Fruit fly (Drosophila melanogaster) whole organism, embryonic: ENCODE data around the gene APP-BP1.
A peak's percentile ranks its signal among the peaks of the same experiment; 100 is the strongest.

Source experiments
- B-H2 ChIP-seq: fragments of 200-800 bp; sonication (Bioruptor generic); optimal IDR thresholded peaks from 2 replicates; lab custom pipeline; 2018; ENCODE audit warnings: missing biosample characterization, mild to moderate bottlenecking, missing genetic modification characterization
- BEAF-32 ChIP-seq: fragments of 200-800 bp; sonication (Bioruptor generic); optimal IDR thresholded peaks from 3 replicates; lab custom pipeline; 2017; ENCODE audit warnings: missing biosample characterization, missing genetic modification characterization, mild to moderate bottlenecking, moderate library complexity, missing genetic modification reagents
- CG10147 ChIP-seq: fragments of 200-800 bp; sonication (Bioruptor generic); optimal IDR thresholded peaks from 2 replicates; lab custom pipeline; 2019; ENCODE audit warnings: missing biosample characterization, mild to moderate bottlenecking, missing genetic modification characterization, moderate library complexity
- CG10209 ChIP-seq: fragments of 200-800 bp; sonication (Bioruptor generic); optimal IDR thresholded peaks from 3 replicates; lab custom pipeline; 2017; ENCODE audit warnings: missing biosample characterization, mild to moderate bottlenecking, missing genetic modification characterization, missing genetic modification reagents
- CG11085 ChIP-seq: fragments of 200-800 bp; sonication (Bioruptor generic); IDR thresholded peaks from 2 replicates; pipeline ENCODE4 v1.3.6; 2022; ENCODE audit warnings: missing biosample characterization, missing genetic modification characterization
- CG11398 ChIP-seq: fragments of 200-800 bp; sonication (Bioruptor generic); optimal IDR thresholded peaks from 2 replicates; lab custom pipeline; 2016; ENCODE audit warnings: missing biosample characterization, missing genetic modification characterization
- CG12155 ChIP-seq: fragments of 200-800 bp; sonication (Bioruptor generic); optimal IDR thresholded peaks from 3 replicates; lab custom pipeline; 2016; ENCODE audit warnings: missing biosample characterization, missing genetic modification characterization
- CG12391 ChIP-seq: fragments of 200-800 bp; sonication (Bioruptor generic); optimal IDR thresholded peaks from 3 replicates; lab custom pipeline; 2018; ENCODE audit warnings: missing biosample characterization, mild to moderate bottlenecking, missing genetic modification characterization, moderate library complexity
- CG12659 ChIP-seq: fragments of 200-800 bp; sonication (Bioruptor generic); optimal IDR thresholded peaks from 3 replicates; lab custom pipeline; 2017; ENCODE audit warnings: mild to moderate bottlenecking, missing biosample characterization, missing genetic modification reagents, missing genetic modification characterization
- CG16863 ChIP-seq: fragments of 200-800 bp; sonication (Bioruptor generic); optimal IDR thresholded peaks from 3 replicates; lab custom pipeline; 2016; ENCODE audit warnings: missing biosample characterization, missing genetic modification characterization
- CG17328 ChIP-seq: fragments of 200-800 bp; sonication (Bioruptor generic); IDR thresholded peaks from 2 replicates; pipeline ENCODE4 v1.3.6; 2022; ENCODE audit warnings: missing biosample characterization, missing genetic modification characterization
- CG17385 ChIP-seq: fragments of 200-800 bp; sonication (Bioruptor generic); optimal IDR thresholded peaks from 3 replicates; lab custom pipeline; 2018; ENCODE audit warnings: missing biosample characterization, mild to moderate bottlenecking, missing genetic modification characterization
- CG18619 ChIP-seq: fragments of 200-800 bp; sonication (Bioruptor generic); optimal IDR thresholded peaks from 3 replicates; lab custom pipeline; 2017; ENCODE audit warnings: missing biosample characterization, mild to moderate bottlenecking, missing genetic modification characterization
- CG2116 ChIP-seq: fragments of 200-800 bp; sonication (Bioruptor generic); optimal IDR thresholded peaks from 3 replicates; lab custom pipeline; 2018; ENCODE audit warnings: missing biosample characterization, mild to moderate bottlenecking, missing genetic modification characterization
- CG30020 ChIP-seq: fragments of 200-800 bp; optimal IDR thresholded peaks from 2 replicates; lab custom pipeline; 2019; ENCODE audit warnings: missing biosample characterization, mild to moderate bottlenecking, missing genetic modification characterization, moderate library complexity
- CG34422 ChIP-seq: fragments of 200-800 bp; sonication (Bioruptor generic); IDR thresholded peaks from 3 replicates; pipeline ENCODE4 v1.3.6; 2022; ENCODE audit warnings: missing biosample characterization, missing genetic modification characterization
- CG4404 ChIP-seq: fragments of 200-800 bp; sonication (Bioruptor generic); IDR thresholded peaks from 2 replicates; pipeline ENCODE4 v1.3.6; 2022; ENCODE audit warnings: missing biosample characterization, missing genetic modification characterization
- CG4424 ChIP-seq: fragments of 200-800 bp; sonication (Bioruptor generic); optimal IDR thresholded peaks from 3 replicates; lab custom pipeline; 2016; ENCODE audit warnings: missing biosample characterization, missing genetic modification characterization
- CG6272 ChIP-seq: fragments of 200-800 bp; sonication (Bioruptor generic); IDR thresholded peaks from 2 replicates; pipeline ENCODE4 v1.3.6; 2022; ENCODE audit warnings: missing biosample characterization, missing genetic modification characterization
- CG8089 ChIP-seq: fragments of 200-800 bp; sonication (Bioruptor generic); optimal IDR thresholded peaks from 3 replicates; lab custom pipeline; 2016; ENCODE audit warnings: missing biosample characterization, missing genetic modification characterization
- CG9727 ChIP-seq: fragments of 200-800 bp; sonication (Bioruptor generic); optimal IDR thresholded peaks from 3 replicates; lab custom pipeline; 2017; ENCODE audit warnings: missing biosample characterization, mild to moderate bottlenecking, missing genetic modification characterization
- CHES-1-like ChIP-seq: fragments of 200-800 bp; sonication (Bioruptor generic); optimal IDR thresholded peaks from 2 replicates; lab custom pipeline; 2016; ENCODE audit warnings: missing biosample characterization, missing genetic modification characterization
- Dp ChIP-seq: fragments of 200-800 bp; sonication (Bioruptor generic); optimal IDR thresholded peaks from 2 replicates; lab custom pipeline; 2018; ENCODE audit warnings: missing biosample characterization, mild to moderate bottlenecking, missing genetic modification characterization, moderate library complexity
- Fer1 ChIP-seq: fragments of 200-800 bp; sonication (Bioruptor generic); optimal IDR thresholded peaks from 2 replicates; lab custom pipeline; 2017; ENCODE audit warnings: missing biosample characterization, mild to moderate bottlenecking, missing genetic modification characterization
- Fer3 ChIP-seq: fragments of 200-800 bp; sonication (Bioruptor generic); optimal IDR thresholded peaks from 2 replicates; lab custom pipeline; 2018; ENCODE audit warnings: missing biosample characterization, mild to moderate bottlenecking, missing genetic modification characterization, moderate library complexity
- HLH3B ChIP-seq: fragments of 200-800 bp; sonication (Bioruptor generic); IDR thresholded peaks from 2 replicates; pipeline ENCODE4 v1.3.6; 2022; ENCODE audit warnings: missing biosample characterization, missing genetic modification characterization
- Hr51 ChIP-seq, 2 experiments: fragments of 200-800 bp; sonication (Bioruptor generic); optimal IDR thresholded peaks; 2 replicates in 1 of 2; 3 replicates in 1 of 2; lab custom pipeline; 2016 to 2018; ENCODE audit warnings: missing biosample characterization in 2 of 2, missing genetic modification characterization in 2 of 2, mild to moderate bottlenecking in 1 of 2, moderate library complexity in 1 of 2
- Hsf ChIP-seq: fragments of 200-800 bp; sonication (Bioruptor generic); optimal IDR thresholded peaks from 3 replicates; lab custom pipeline; 2016; ENCODE audit warnings: missing biosample characterization, missing genetic modification characterization
- Rfx ChIP-seq: fragments of 200-800 bp; sonication (Bioruptor generic); IDR thresholded peaks from 2 replicates; pipeline ENCODE4 v1.3.6; 2022; ENCODE audit warnings: missing biosample characterization, missing genetic modification characterization
- Ssrp ChIP-seq: fragments of 200-800 bp; sonication (Bioruptor generic); optimal IDR thresholded peaks from 2 replicates; lab custom pipeline; 2018; ENCODE audit warnings: missing biosample characterization, mild to moderate bottlenecking, missing genetic modification characterization, moderate library complexity
- Xbp1 ChIP-seq: fragments of 200-800 bp; sonication (Bioruptor generic); optimal IDR thresholded peaks from 3 replicates; lab custom pipeline; 2016; ENCODE audit warnings: missing biosample characterization, mild to moderate bottlenecking, missing genetic modification characterization
- az2 ChIP-seq: fragments of 200-800 bp; sonication (Bioruptor generic); optimal IDR thresholded peaks from 3 replicates; lab custom pipeline; 2016; ENCODE audit warnings: missing biosample characterization, missing genetic modification characterization
- bsh ChIP-seq, 2 experiments: fragments of 200-800 bp; sonication (Bioruptor generic); optimal IDR thresholded peaks; 2 replicates each; lab custom pipeline; 2017 to 2018; ENCODE audit warnings: mild to moderate bottlenecking in 2 of 2, missing biosample characterization in 2 of 2, missing genetic modification characterization in 2 of 2, moderate library complexity in 1 of 2
- btn ChIP-seq: fragments of 200-800 bp; sonication (Bioruptor generic); optimal IDR thresholded peaks from 2 replicates; lab custom pipeline; 2016; ENCODE audit warnings: missing biosample characterization, missing genetic modification characterization
- dan ChIP-seq: fragments of 200-800 bp; sonication (Bioruptor generic); IDR thresholded peaks from 2 replicates; pipeline ENCODE4 v1.3.6; 2022; ENCODE audit warnings: missing biosample characterization, missing genetic modification characterization
- dm ChIP-seq: fragments of 200-800 bp; sonication (Bioruptor generic); optimal IDR thresholded peaks from 3 replicates; lab custom pipeline; 2016; ENCODE audit warnings: missing biosample characterization, missing genetic modification characterization
- gsb ChIP-seq: fragments of 200-800 bp; sonication (Bioruptor generic); IDR thresholded peaks from 2 replicates; pipeline ENCODE4 v1.3.6; 2022; ENCODE audit warnings: missing biosample characterization, missing genetic modification characterization
- lola ChIP-seq, 3 experiments: fragments of >200 bp in 2 of 3; fragments of 200-800 bp in 1 of 3; sonication (Bioruptor generic) in 1 of 3; optimal IDR thresholded peaks; 2 replicates each; lab custom pipeline; 2017 to 2019; ENCODE audit warnings: missing biosample characterization in 3 of 3, missing genetic modification characterization in 3 of 3, mild to moderate bottlenecking in 1 of 3, moderate library complexity in 1 of 3
- org-1 ChIP-seq: fragments of 200-800 bp; sonication (Bioruptor generic); optimal IDR thresholded peaks from 2 replicates; lab custom pipeline; 2017; ENCODE audit warnings: missing biosample characterization, missing genetic modification characterization
- p53 ChIP-seq: fragments of 200-800 bp; sonication (Bioruptor generic); optimal IDR thresholded peaks from 2 replicates; lab custom pipeline; 2016; ENCODE audit warnings: missing biosample characterization, missing genetic modification characterization
- phol ChIP-seq: fragments of 200-800 bp; sonication (Bioruptor generic); optimal IDR thresholded peaks from 3 replicates; lab custom pipeline; 2018; ENCODE audit warnings: missing biosample characterization, mild to moderate bottlenecking, missing genetic modification characterization, moderate library complexity
- ranshi ChIP-seq: fragments of 200-800 bp; sonication (Bioruptor generic); IDR thresholded peaks from 2 replicates; pipeline ENCODE4 v1.3.6; 2022; ENCODE audit warnings: missing biosample characterization, missing genetic modification characterization
- row ChIP-seq: fragments of 200-800 bp; sonication (Bioruptor generic); IDR thresholded peaks from 3 replicates; pipeline ENCODE4 v1.3.6; 2022; ENCODE audit warnings: missing biosample characterization, missing genetic modification characterization
- run ChIP-seq: fragments of 200-800 bp; sonication (Bioruptor generic); optimal IDR thresholded peaks from 3 replicates; lab custom pipeline; 2018; ENCODE audit warnings: missing biosample characterization, mild to moderate bottlenecking, missing genetic modification characterization
- slbo ChIP-seq: fragments of 200-800 bp; sonication (Bioruptor generic); IDR thresholded peaks from 2 replicates; pipeline ENCODE4 v1.3.6; 2022; ENCODE audit warnings: missing biosample characterization, missing genetic modification characterization
- zf30C ChIP-seq: fragments of 200-800 bp; sonication (Bioruptor generic); optimal IDR thresholded peaks from 3 replicates; lab custom pipeline; 2018; ENCODE audit warnings: missing biosample characterization, mild to moderate bottlenecking, missing genetic modification characterization
- zfh1 ChIP-seq: fragments of 200-800 bp; sonication (Bioruptor generic); IDR thresholded peaks from 3 replicates; pipeline ENCODE4 v1.3.6; 2022; ENCODE audit warnings: missing biosample characterization, missing genetic modification characterization

Gene APP-BP1

dm6 chr3L:11071057-11071456 is 27.2 kb upstream of the APP-BP1 start (continued):
- no peak for TF ChIP-seq CHES-1-like (GFP tag; lab: Kevin White, UChicago)
- TF ChIP-seq CG16863 (GFP tag; lab: Kevin White, UChicago), result no peak
- TF ChIP-seq CG6272 (GFP tag; lab: Robert Waterston, UW), result no peak
- TF ChIP-seq, all 482 proteins: peak for 6

dm6 chr3L:11074043-11074853 is 24.0 kb upstream of the APP-BP1 start, which contains the start of the genes Pfdn2 and Noc1:
Gene Pfdn2 (minus strand): TSS chr3L:11074388.
Gene Noc1 (plus strand): TSS chr3L:11074769.
- no peak for TF ChIP-seq dan
- no peak for TF ChIP-seq CG8089 (GFP tag; lab: Kevin White, UChicago)
- TF ChIP-seq lola (GFP tag; optimal IDR thresholded peaks at IDR 0.05; lab: Kevin White, UChicago), result peak in 1 of 3 experiments; percentile 61
- TF ChIP-seq CG4424 (GFP tag; lab: Kevin White, UChicago), result peak; percentile 40
- peak; percentile 54 for TF ChIP-seq CG12155 (GFP tag; lab: Kevin White, UChicago)
- TF ChIP-seq Fer3, result peak; percentile 20
- no peak for TF ChIP-seq p53 (GFP tag; lab: Kevin White, UChicago)
- no peak for TF ChIP-seq btn (GFP tag; lab: Kevin White, UChicago)
- TF ChIP-seq dm, result peak; percentile 57
- peak; percentile 7 for TF ChIP-seq Dp (GFP tag; lab: Kevin White, UChicago)
- TF ChIP-seq gsb (GFP tag; lab: Robert Waterston, UW), result no peak
- TF ChIP-seq Rfx (GFP tag; lab: Robert Waterston, UW), result peak; percentile 70
- no peak for TF ChIP-seq CG10147 (GFP tag; lab: Kevin White, UChicago)
- TF ChIP-seq CG10209 (GFP tag; lab: Kevin White, UChicago), result peak; percentile 50
- TF ChIP-seq CG12659 (GFP tag; lab: Kevin White, UChicago), result peak; percentile 74
- peak; percentile 89 for TF ChIP-seq CG12391 (tag; lab: Kevin White, UChicago)
- peak; percentile 35 for TF ChIP-seq CG17385
- peak; percentile 68 for TF ChIP-seq Xbp1 (GFP tag; lab: Kevin White, UChicago)
- TF ChIP-seq Fer1, result no peak
- peak; percentile 3 for TF ChIP-seq CG18619 (GFP tag; lab: Kevin White, UChicago)
- 0 out of 2 replicates have a peak, but pooled peaks have one; percentile 29 for TF ChIP-seq CG4404 (GFP tag; lab: Robert Waterston, UW)
- peak; percentile 18 for TF ChIP-seq CG2116 (GFP tag; lab: Kevin White, UChicago)
- TF ChIP-seq B-H2, result peak; percentile 29
- TF ChIP-seq ranshi (GFP tag; lab: Robert Waterston, UW), result no peak
- no peak for TF ChIP-seq org-1 (GFP tag; lab: Kevin White, UChicago)
- peak; percentile 80 for TF ChIP-seq slbo
- TF ChIP-seq CG11398 (GFP tag; lab: Kevin White, UChicago), result no peak
- TF ChIP-seq az2 (GFP tag; lab: Kevin White, UChicago), result peak; percentile 61
- no peak for TF ChIP-seq CG11085
- peak; percentile 39 for TF ChIP-seq CG9727 (GFP tag; lab: Kevin White, UChicago)
- TF ChIP-seq Hr51 (GFP tag; optimal IDR thresholded peaks at IDR 0.05; lab: Kevin White, UChicago), result peak in 1 of 2 experiments; percentile 38
- peak; percentile 54 for TF ChIP-seq CG30020 (tag; lab: Kevin White, UChicago)
- TF ChIP-seq Ssrp (tag; lab: Kevin White, UChicago), result peak; percentile 70
- TF ChIP-seq phol (tag; lab: Kevin White, UChicago), result peak; percentile 42
- TF ChIP-seq bsh (GFP tag; optimal IDR thresholded peaks at IDR 0.05; lab: Kevin White, UChicago), result peak in 1 of 2 experiments; percentile 62
- TF ChIP-seq row, result peak; percentile 87
- no peak for TF ChIP-seq zf30C (GFP tag; lab: Kevin White, UChicago)
- peak; percentile 52 for TF ChIP-seq CG17328 (GFP tag; lab: Robert Waterston, UW)
- peak; percentile 16 for TF ChIP-seq BEAF-32 (GFP tag; lab: Kevin White, UChicago)
- no peak for TF ChIP-seq HLH3B (GFP tag; lab: Robert Waterston, UW)
- TF ChIP-seq CG34422 (GFP tag; lab: Robert Waterston, UW), result peak; percentile 35; the same call in 1 of the 3 replicates
- TF ChIP-seq zfh1 (GFP tag; lab: Robert Waterston, UW), result peak; percentile 52; the same call in 2 of the 3 replicates
- peak; percentile 54 for TF ChIP-seq Hsf (GFP tag; lab: Kevin White, UChicago)
- no peak for TF ChIP-seq run
